Worm (Caenorhabditis elegans): ENCODE results near the gene acdh-11.

- no peak for TF ChIP-seq hmg-4 (GFP tag; optimal IDR thresholded peaks at IDR 0.05)
- no peak for TF ChIP-seq ama-1 (optimal IDR thresholded peaks at IDR 0.05)
- TF ChIP-seq flt-1 (GFP tag; IDR thresholded peaks at IDR 0.05): no peak
- no peak for TF ChIP-seq ceh-13 (GFP tag; optimal IDR thresholded peaks at IDR 0.05)
- no peak for TF ChIP-seq ceh-36 (tag; optimal IDR thresholded peaks at IDR 0.05)
- no peak for TF ChIP-seq aly-1 (tag; optimal IDR thresholded peaks at IDR 0.05)
- no peak for TF ChIP-seq B0310.2 (tag; optimal IDR thresholded peaks at IDR 0.05)
- TF ChIP-seq F13C5.2 (tag; optimal IDR thresholded peaks at IDR 0.05): no peak
- no peak for TF ChIP-seq tbx-11 (GFP tag; IDR thresholded peaks at IDR 0.05)
- TF ChIP-seq ets-7 (tag; optimal IDR thresholded peaks at IDR 0.05): no peak
- TF ChIP-seq sea-1 (GFP tag; conservative IDR thresholded peaks at IDR 0.05): no peak
- TF ChIP-seq tra-4 (tag; optimal IDR thresholded peaks at IDR 0.05): no peak
- TF ChIP-seq hmbx-1 (tag; optimal IDR thresholded peaks at IDR 0.05): no peak
- no peak for TF ChIP-seq tbx-37 (GFP tag; conservative IDR thresholded peaks at IDR 0.05)
These were observed 39.0 kb downstream of the acdh-11 start, which contains the start of gene rabx-5 for ce11 chrIII:10605049-10605448.

All from whole organism, early embryonic.